Worm (Caenorhabditis elegans) whole organism, mixed stage, embryonic: ENCODE data around the gene F13B12.7.

Experiments
- ces-1 ChIP-seq: fragments of 150-350 bp; optimal IDR thresholded peaks from 2 replicates; lab custom pipeline; 2014; ENCODE audit warnings: missing biosample characterization, missing genetic modification reagents, missing genetic modification characterization
- pha-4 ChIP-seq: fragments of 150-350 bp; optimal IDR thresholded peaks from 2 replicates; lab custom pipeline; 2018; ENCODE audit warnings: missing biosample characterization, missing genetic modification reagents, missing genetic modification characterization
- ztf-11 ChIP-seq: fragments of 150-350 bp; optimal IDR thresholded peaks from 2 replicates; lab custom pipeline; 2014; ENCODE audit warnings: missing biosample characterization, missing genetic modification characterization

ce11 chrIV:10421256-10421655 is 22.4 kb upstream of the F13B12.7 start:
- TF ChIP-seq ztf-11 (no peak), ces-1 (GFP tag; lab: Kevin White, UChicago) (no peak), pha-4 (peak; percentile 61)
